Worm (Caenorhabditis elegans): Measurements from ENCODE around the gene mrpl-42.

DNA sequence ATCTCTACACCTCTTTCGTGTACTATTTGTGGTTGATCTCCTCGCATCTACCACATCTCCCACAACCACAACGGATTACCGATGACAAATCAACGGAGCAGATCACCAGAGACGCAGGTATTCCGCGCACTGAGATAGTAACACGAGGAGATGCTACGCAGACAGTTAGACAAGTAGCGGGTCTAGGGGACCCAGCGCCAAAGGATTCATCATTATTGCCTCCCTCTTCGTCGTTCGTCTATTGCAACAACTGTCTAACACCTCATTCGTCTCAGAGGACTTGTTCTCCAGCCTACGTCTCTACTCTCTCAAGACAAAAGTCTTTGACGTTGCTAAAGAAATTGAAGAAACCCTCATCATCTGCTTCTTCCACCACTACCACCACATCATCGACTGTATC lies 27.3 kb upstream of the mrpl-42 start:
- TF ChIP-seq ham-2 (GFP tag; optimal IDR thresholded peaks at IDR 0.05) (no peak), nhr-237 (tag; optimal IDR thresholded peaks at IDR 0.05) (no peak), mab-5 (tag; optimal IDR thresholded peaks at IDR 0.05) (no peak), sptf-1 (tag; optimal IDR thresholded peaks at IDR 0.05) (no peak), ces-1 (GFP tag; optimal IDR thresholded peaks at IDR 0.05) (no peak)

Measured in whole organism, mixed stage, embryonic.